Worm (Caenorhabditis elegans): ENCODE data around the gene ZC449.8.

ZC449.8 gene

ce11 chrX:5060756-5061155, 44.9 kb downstream of the ZC449.8 start, which contains the start of gene C24H10.3:
Gene C24H10.3 (plus strand): TSS chrX:5061056.
- TF ChIP-seq hlh-30 (tag; optimal IDR thresholded peaks at IDR 0.05; ENCODE audit: insufficient read depth) (no peak), nfya-1 (tag; optimal IDR thresholded peaks at IDR 0.05) (no peak), ceh-9 (tag; optimal IDR thresholded peaks at IDR 0.05) (no peak), nhr-11 (tag; optimal IDR thresholded peaks at IDR 0.05) (no peak), che-1 (tag; optimal IDR thresholded peaks at IDR 0.05) (no peak), dve-1 (tag; optimal IDR thresholded peaks at IDR 0.05) (no peak), unc-3 (GFP tag; conservative IDR thresholded peaks at IDR 0.05) (no peak), unc-3 (tag; optimal IDR thresholded peaks at IDR 0.05) (no peak), tbx-2 (tag; optimal IDR thresholded peaks at IDR 0.05) (no peak)

- TF ChIP-seq hlh-15 (tag; optimal IDR thresholded peaks at IDR 0.05) (no peak), rnt-1 (tag; optimal IDR thresholded peaks at IDR 0.05) (peak; percentile 30)
These were observed 45.9 kb downstream of the ZC449.8 start for ce11 chrX:5061763-5062162.

- TF ChIP-seq ceh-2 (tag; optimal IDR thresholded peaks at IDR 0.05): peak; percentile 10
- TF ChIP-seq ceh-14 (tag; optimal IDR thresholded peaks at IDR 0.05): peak; percentile 31
- TF ChIP-seq ets-4 (tag; optimal IDR thresholded peaks at IDR 0.05): peak; percentile 20
- TF ChIP-seq nfya-1 (tag; optimal IDR thresholded peaks at IDR 0.05): peak; percentile 71
- peak; percentile 30 for TF ChIP-seq ceh-18 (tag; optimal IDR thresholded peaks at IDR 0.05)
- peak; percentile 13 for TF ChIP-seq ceh-34 (tag; optimal IDR thresholded peaks at IDR 0.05)
- TF ChIP-seq syd-9 (tag; optimal IDR thresholded peaks at IDR 0.05): peak; percentile 19
- TF ChIP-seq unc-55 (GFP tag; optimal IDR thresholded peaks at IDR 0.05): peak; percentile 10
- peak; percentile 20 for TF ChIP-seq ref-2 (tag; optimal IDR thresholded peaks at IDR 0.05)
- peak; percentile 8 for TF ChIP-seq sdc-2 (tag; optimal IDR thresholded peaks at IDR 0.05)
- TF ChIP-seq unc-86 (tag; optimal IDR thresholded peaks at IDR 0.05): no peak
- TF ChIP-seq Y22D7AL.16 (tag; optimal IDR thresholded peaks at IDR 0.05): no peak
- TF ChIP-seq ceh-31 (tag; optimal IDR thresholded peaks at IDR 0.05): peak; percentile 54
- TF ChIP-seq fkh-6 (tag; optimal IDR thresholded peaks at IDR 0.05): peak; percentile 7
- TF ChIP-seq ceh-24 (tag; optimal IDR thresholded peaks at IDR 0.05): no peak
- TF ChIP-seq C08G9.2 (tag; optimal IDR thresholded peaks at IDR 0.05): peak; percentile 25
- peak; percentile 7 for TF ChIP-seq ceh-48 (tag; optimal IDR thresholded peaks at IDR 0.05)
- TF ChIP-seq pha-2 (tag; optimal IDR thresholded peaks at IDR 0.05): peak; percentile 9
- TF ChIP-seq dmd-4 (tag; optimal IDR thresholded peaks at IDR 0.05; ENCODE audit: borderline replicate concordance): peak; percentile 37
- peak; percentile 76 for TF ChIP-seq tbx-2 (tag; optimal IDR thresholded peaks at IDR 0.05)
- peak; percentile 81 for TF ChIP-seq elt-2 (tag; optimal IDR thresholded peaks at IDR 0.05)
- no peak for TF ChIP-seq mec-3 (tag; optimal IDR thresholded peaks at IDR 0.05; ENCODE audit: borderline replicate concordance)
- no peak for TF ChIP-seq nhr-11 (tag; optimal IDR thresholded peaks at IDR 0.05)
- no peak for TF ChIP-seq npax-4 (tag; optimal IDR thresholded peaks at IDR 0.05)
- peak; percentile 21 for TF ChIP-seq unc-42 (tag; optimal IDR thresholded peaks at IDR 0.05)
- no peak for TF ChIP-seq fax-1 (tag; optimal IDR thresholded peaks at IDR 0.05)
These were observed 48.1 kb downstream of the ZC449.8 start, which contains the start of gene C24H10.2 for ce11 chrX:5063750-5064652. Gene C24H10.2 (plus strand): TSS chrX:5064602.

ce11 chrX:5066570-5066969, 50.7 kb downstream of the ZC449.8 start:
- TF ChIP-seq ceh-24 (tag; optimal IDR thresholded peaks at IDR 0.05): no peak
- no peak for TF ChIP-seq gmeb-2 (tag; optimal IDR thresholded peaks at IDR 0.05)
- TF ChIP-seq pax-1 (tag; optimal IDR thresholded peaks at IDR 0.05): no peak
- TF ChIP-seq pha-4 (tag; optimal IDR thresholded peaks at IDR 0.05): no peak
- no peak for TF ChIP-seq K02D7.2 (tag; optimal IDR thresholded peaks at IDR 0.05)
- no peak for TF ChIP-seq ama-1 (optimal IDR thresholded peaks at IDR 0.05)
- no peak for TF ChIP-seq T23F11.4 (GFP tag; optimal IDR thresholded peaks at IDR 0.05)
- TF ChIP-seq hlh-13 (GFP tag; optimal IDR thresholded peaks at IDR 0.05): no peak
- TF ChIP-seq lim-6 (tag; optimal IDR thresholded peaks at IDR 0.05): no peak
- no peak for TF ChIP-seq fkh-6 (tag; optimal IDR thresholded peaks at IDR 0.05)
- no peak for TF ChIP-seq ceh-18 (tag; optimal IDR thresholded peaks at IDR 0.05)
- no peak for TF ChIP-seq fkh-10 (GFP tag; optimal IDR thresholded peaks at IDR 0.05)
- TF ChIP-seq tbx-7 (tag; optimal IDR thresholded peaks at IDR 0.05): no peak
- TF ChIP-seq ref-2 (tag; optimal IDR thresholded peaks at IDR 0.05): no peak
- no peak for TF ChIP-seq nfya-1 (tag; optimal IDR thresholded peaks at IDR 0.05)
- TF ChIP-seq ceh-22 (tag; optimal IDR thresholded peaks at IDR 0.05): no peak

All from whole organism, late embryonic.